Fruit fly (Drosophila melanogaster): Measurements from ENCODE around the gene CG11663.

Gene CG11663

DNA sequence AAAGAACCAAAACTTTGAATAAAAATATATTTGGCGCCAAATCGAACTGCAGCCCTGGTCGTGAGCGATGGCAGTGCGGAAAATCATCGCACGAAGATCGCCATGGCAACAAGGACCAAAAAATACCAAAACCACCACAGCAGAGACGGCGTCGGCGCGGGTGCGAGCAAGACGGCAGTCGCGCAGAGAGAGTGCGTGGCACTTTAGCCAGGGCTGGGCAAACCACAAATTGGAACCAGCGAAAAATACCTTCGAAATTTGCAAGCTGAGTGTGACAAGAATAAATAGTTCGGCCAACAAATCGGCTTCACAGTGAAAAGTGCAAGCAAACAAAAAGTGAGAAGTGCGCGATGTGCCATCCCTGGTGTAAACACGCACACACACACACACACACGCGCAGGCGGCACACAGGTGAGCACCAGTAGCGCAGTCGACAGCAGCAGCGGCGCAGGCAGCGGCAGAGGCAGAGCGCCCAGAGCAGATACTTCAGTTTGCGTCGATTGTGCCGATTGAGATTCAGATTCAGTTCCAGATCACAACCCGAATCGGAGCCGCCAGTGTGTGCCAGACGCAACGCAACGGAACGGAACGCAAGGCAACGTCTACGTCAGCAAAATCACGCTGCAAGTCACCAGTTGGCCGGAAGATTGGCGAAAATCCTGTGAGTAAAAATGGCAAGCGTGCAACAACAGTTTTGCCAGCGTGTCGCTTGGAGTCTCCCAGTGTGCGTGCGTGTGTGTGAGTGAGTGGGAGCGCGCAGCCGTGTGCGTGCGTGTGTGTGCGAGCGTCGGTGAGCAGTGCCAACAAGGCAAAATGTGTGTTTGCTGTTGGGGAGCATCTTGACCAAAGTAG is 41.0 kb downstream of the CG11663 start, which contains the start of gene TRAM (continued):
- TF ChIP-seq Blimp-1 (GFP tag; optimal IDR thresholded peaks at IDR 0.05) = peak; percentile 95
- TF ChIP-seq Sry-δ (GFP tag; optimal IDR thresholded peaks at IDR 0.05) = peak; percentile 94
- TF ChIP-seq lov (optimal IDR thresholded peaks at IDR 0.05) = no peak
- peak; percentile 99 for TF ChIP-seq lov (GFP tag; IDR thresholded peaks at IDR 0.05)
- TF ChIP-seq Six4 (GFP tag; optimal IDR thresholded peaks at IDR 0.05) = peak; percentile 98
- TF ChIP-seq HmgZ (tag; optimal IDR thresholded peaks at IDR 0.05) = peak; percentile 99
- TF ChIP-seq TFAM (GFP tag; optimal IDR thresholded peaks at IDR 0.05) = peak; percentile 88
- peak; percentile 98 for TF ChIP-seq peb (GFP tag; IDR thresholded peaks at IDR 0.05)
- TF ChIP-seq dysf (GFP tag; IDR thresholded peaks at IDR 0.05) = peak; percentile 99
- peak; percentile 97 for TF ChIP-seq bowl (GFP tag; IDR thresholded peaks at IDR 0.05)
- peak; percentile 97 for TF ChIP-seq her (GFP tag; optimal IDR thresholded peaks at IDR 0.05)
- TF ChIP-seq kah (GFP tag; optimal IDR thresholded peaks at IDR 0.05) = peak; percentile 94
- TF ChIP-seq gfzf (GFP tag; optimal IDR thresholded peaks at IDR 0.05) = peak; percentile 70
- TF ChIP-seq CG8765 (GFP tag; IDR thresholded peaks at IDR 0.05) = peak; percentile 98
- no peak for TF ChIP-seq cad (GFP tag; optimal IDR thresholded peaks at IDR 0.05)
- TF ChIP-seq esg (GFP tag; conservative IDR thresholded peaks at IDR 0.05) = peak; percentile 99
- TF ChIP-seq CG12236 (GFP tag; optimal IDR thresholded peaks at IDR 0.05) = peak; percentile 96
- peak; percentile 98 for TF ChIP-seq ATbp (GFP tag; optimal IDR thresholded peaks at IDR 0.05)
- peak; percentile 98 for TF ChIP-seq CG11398 (GFP tag; optimal IDR thresholded peaks at IDR 0.05)
- peak; percentile 99 for TF ChIP-seq CG32772 (GFP tag; IDR thresholded peaks at IDR 0.05)
- TF ChIP-seq nau (GFP tag; optimal IDR thresholded peaks at IDR 0.05) = peak; percentile 95
- peak; percentile 93 for TF ChIP-seq salm (tag; optimal IDR thresholded peaks at IDR 0.05)
- peak; percentile 88 for TF ChIP-seq CG4360 (GFP tag; IDR thresholded peaks at IDR 0.05)
- peak; percentile 98 for TF ChIP-seq Mes4 (GFP tag; optimal IDR thresholded peaks at IDR 0.05)
- TF ChIP-seq H15 (GFP tag; IDR thresholded peaks at IDR 0.05) = peak; percentile 99
- TF ChIP-seq PHDP (tag; optimal IDR thresholded peaks at IDR 0.05) = peak; percentile 98
- peak; percentile 85 for TF ChIP-seq Hmx (GFP tag; optimal IDR thresholded peaks at IDR 0.05)
- peak; percentile 96 for TF ChIP-seq CG13123 (GFP tag; optimal IDR thresholded peaks at IDR 0.05)
- peak; percentile 98 for TF ChIP-seq Hsf (GFP tag; optimal IDR thresholded peaks at IDR 0.05)
- peak; percentile 95 for TF ChIP-seq sima (GFP tag; optimal IDR thresholded peaks at IDR 0.05)
- peak; percentile 98 for TF ChIP-seq CG10209 (GFP tag; optimal IDR thresholded peaks at IDR 0.05)
- peak; percentile 96 for TF ChIP-seq CG8290 (GFP tag; optimal IDR thresholded peaks at IDR 0.05)
- peak; percentile 97 to 99 for TF ChIP-seq CG8290 (tag; optimal IDR thresholded peaks at IDR 0.05)
- peak; percentile 98 for TF ChIP-seq gce (GFP tag; IDR thresholded peaks at IDR 0.05)
- peak; percentile 94 for TF ChIP-seq CG12104 (GFP tag; optimal IDR thresholded peaks at IDR 0.05)
- peak; percentile 96 for TF ChIP-seq btn (GFP tag; optimal IDR thresholded peaks at IDR 0.05)
- peak; percentile 97 for TF ChIP-seq Nf-YA (GFP tag; IDR thresholded peaks at IDR 0.05)
- TF ChIP-seq ranshi (GFP tag; IDR thresholded peaks at IDR 0.05) = peak; percentile 99
- peak; percentile 99 for TF ChIP-seq Xbp1 (GFP tag; optimal IDR thresholded peaks at IDR 0.05)
- no peak for TF ChIP-seq usp (GFP tag; optimal IDR thresholded peaks at IDR 0.05)
- TF ChIP-seq CG11695 (GFP tag; IDR thresholded peaks at IDR 0.05) = peak; percentile 98
- TF ChIP-seq Nf-YB (GFP tag; optimal IDR thresholded peaks at IDR 0.05) = peak; percentile 85
- TF ChIP-seq Spps (tag; optimal IDR thresholded peaks at IDR 0.05) = peak; percentile 88
- peak; percentile 95 for TF ChIP-seq emc (GFP tag; optimal IDR thresholded peaks at IDR 0.05)
- TF ChIP-seq zfh1 (GFP tag; IDR thresholded peaks at IDR 0.05) = peak; percentile 99
- no peak for TF ChIP-seq h (optimal IDR thresholded peaks at IDR 0.05)
- TF ChIP-seq Dad (GFP tag; optimal IDR thresholded peaks at IDR 0.05) = peak; percentile 98
- peak; percentile 99 for TF ChIP-seq CG9932 (GFP tag; IDR thresholded peaks at IDR 0.05)
- TF ChIP-seq CG13624 (GFP tag; optimal IDR thresholded peaks at IDR 0.05) = peak; percentile 98
- peak; percentile 99 for TF ChIP-seq Antp (GFP tag; optimal IDR thresholded peaks at IDR 0.05)
- TF ChIP-seq fu2 (GFP tag; optimal IDR thresholded peaks at IDR 0.05) = peak; percentile 98
- peak; percentile 96 for TF ChIP-seq CG14710 (tag; optimal IDR thresholded peaks at IDR 0.05)
